Worm (Caenorhabditis elegans) whole organism, L4 larva: Measurements from ENCODE around the gene srw-13.

Source experiments
- Y48G9A.11 ChIP-seq: fragments of 200-800 bp; sonication (Bioruptor generic); IDR thresholded peaks from 2 replicates; pipeline ENCODE4 v1.3.6; 2022; ENCODE audit warnings: missing genetic modification reagents, missing genetic modification characterization, missing compliant biosample characterization
- Y5F2A.4 ChIP-seq: fragments of 200-800 bp; sonication (Bioruptor generic); optimal IDR thresholded peaks from 2 replicates; lab custom pipeline; 2018; ENCODE audit warnings: mild to moderate bottlenecking, missing genetic modification characterization, missing compliant biosample characterization
- ZK546.5 ChIP-seq, 2 experiments: sonication (generic microtip); optimal IDR thresholded peaks; 2 replicates each; lab custom pipeline; 2017; ENCODE audit warnings: missing biosample characterization in 2 of 2, missing genetic modification characterization in 2 of 2
- aly-2 ChIP-seq: sonication (generic microtip); optimal IDR thresholded peaks from 2 replicates; lab custom pipeline; 2018; ENCODE audit warnings: missing biosample characterization, missing genetic modification characterization
- ceh-82 ChIP-seq: sonication (generic microtip); optimal IDR thresholded peaks from 2 replicates; lab custom pipeline; 2017; ENCODE audit warnings: missing biosample characterization, missing genetic modification characterization
- dmd-6 ChIP-seq: fragments of 200-800 bp; sonication (Bioruptor generic); IDR thresholded peaks from 2 replicates; pipeline ENCODE4 v1.3.6; 2022; ENCODE audit warnings: missing genetic modification reagents, missing genetic modification characterization, missing compliant biosample characterization
- hmg-1.1 ChIP-seq: fragments of 200-800 bp; sonication (Bioruptor generic); IDR thresholded peaks from 2 replicates; pipeline ENCODE4 v1.3.6; 2022; ENCODE audit warnings: missing genetic modification reagents, missing genetic modification characterization, missing compliant biosample characterization
- lin-13 ChIP-seq: fragments of 150-350 bp; optimal IDR thresholded peaks from 2 replicates; lab custom pipeline; 2014; ENCODE audit warnings: missing biosample characterization, missing genetic modification reagents, missing genetic modification characterization
- lsy-2 ChIP-seq, 2 experiments: fragments of 150-350 bp in 1 of 2; sonication (generic microtip) in 1 of 2; optimal IDR thresholded peaks; 2 replicates each; lab custom pipeline; 2014 to 2017; ENCODE audit warnings: missing biosample characterization in 2 of 2, missing genetic modification characterization in 2 of 2
- mep-1 ChIP-seq: fragments of 150-350 bp; sonication (generic microtip); optimal IDR thresholded peaks from 3 replicates; lab custom pipeline; 2014; ENCODE audit warnings: missing biosample characterization, missing genetic modification characterization
- nhr-11 ChIP-seq: fragments of 150-350 bp; optimal IDR thresholded peaks from 2 replicates; lab custom pipeline; 2014; ENCODE audit warnings: missing biosample characterization, missing genetic modification characterization
- nhr-237 ChIP-seq: sonication (generic microtip); optimal IDR thresholded peaks from 2 replicates; lab custom pipeline; 2017; ENCODE audit warnings: missing biosample characterization, missing genetic modification characterization
- pha-4 ChIP-seq, 2 experiments: fragments of 150-350 bp in 1 of 2; fragments of 200-800 bp in 1 of 2; sonication (Bioruptor generic) in 1 of 2; IDR thresholded peaks in 1 of 2; optimal IDR thresholded peaks in 1 of 2; 2 replicates each; pipeline versions ENCODE4 v1.3.6 to Lab custom; 2014 to 2022; ENCODE audit warnings: missing genetic modification characterization in 2 of 2, missing genetic modification reagents in 2 of 2, missing biosample characterization in 1 of 2, missing compliant biosample characterization in 1 of 2
- ztf-11 ChIP-seq: fragments of 150-350 bp; optimal IDR thresholded peaks from 2 replicates; lab custom pipeline; 2014; ENCODE audit warnings: missing biosample characterization, missing genetic modification characterization

DNA sequence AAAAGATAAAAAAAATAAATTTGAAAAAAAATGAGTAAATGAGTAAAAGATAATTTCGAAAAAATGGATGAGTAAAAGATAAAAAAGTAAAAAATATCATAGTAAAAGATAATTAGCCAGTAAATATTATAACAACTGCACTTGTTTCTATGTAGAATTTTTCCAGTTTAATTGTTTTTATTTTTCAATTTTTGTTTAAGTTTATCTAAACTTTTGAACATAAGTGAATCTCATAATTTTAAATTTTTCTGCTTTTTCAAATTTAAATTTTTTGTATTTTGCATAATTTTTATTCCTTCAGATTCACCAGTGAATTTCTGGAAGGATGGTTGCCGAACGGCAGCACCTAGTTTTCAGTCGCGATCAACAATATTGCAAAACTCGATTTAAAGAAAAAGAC, 9.0 kb downstream of the srw-13 start, which contains the start of gene chil-12:
- TF ChIP-seq lin-13 (GFP tag; lab: Kevin White, UChicago): no peak
- no peak for TF ChIP-seq ZK546.5 (tag; optimal IDR thresholded peaks at IDR 0.05; lab: Kevin White, UChicago)
- no peak for TF ChIP-seq mep-1 (tag; lab: Kevin White, UChicago)
- no peak for TF ChIP-seq pha-4 (GFP tag; IDR thresholded peaks at IDR 0.05; lab: Robert Waterston, UW)
- TF ChIP-seq pha-4 (tag; optimal IDR thresholded peaks at IDR 0.05; lab: Kevin White, UChicago): no peak
- no peak for TF ChIP-seq ceh-82 (tag; lab: Kevin White, UChicago)
- TF ChIP-seq Y48G9A.11 (GFP tag; lab: Robert Waterston, UW): no peak
- TF ChIP-seq nhr-237 (tag; lab: Kevin White, UChicago): no peak
- TF ChIP-seq Y5F2A.4 (GFP tag; lab: Kevin White, UChicago): no peak
- no peak for TF ChIP-seq ztf-11
- no peak for TF ChIP-seq lsy-2 (tag; optimal IDR thresholded peaks at IDR 0.05; lab: Kevin White, UChicago)
- TF ChIP-seq dmd-6: no peak
- no peak for TF ChIP-seq nhr-11 (tag; lab: Kevin White, UChicago)
- no peak for TF ChIP-seq aly-2 (tag; lab: Kevin White, UChicago)
- no peak for TF ChIP-seq hmg-1.1
